Fruit fly (Drosophila melanogaster) whole organism, embryonic: ENCODE results near the gene CG7970.
A peak's percentile ranks its signal among the peaks of the same experiment; 100 is the strongest.

Source experiments
- Ada2b ChIP-seq: fragments of 200-800 bp; sonication (Bioruptor generic); IDR thresholded peaks from 2 replicates; pipeline ENCODE4 v1.3.6; 2022; ENCODE audit warnings: missing biosample characterization, missing genetic modification characterization
- CG10565 ChIP-seq: fragments of 200-800 bp; sonication (Bioruptor generic); optimal IDR thresholded peaks from 3 replicates; lab custom pipeline; 2016; ENCODE audit warnings: missing biosample characterization, mild to moderate bottlenecking, missing genetic modification characterization
- CG11696 ChIP-seq: fragments of 200-800 bp; sonication (Bioruptor generic); IDR thresholded peaks from 2 replicates; pipeline ENCODE4 v1.3.6; 2022; ENCODE audit warnings: missing biosample characterization, missing genetic modification characterization
- CG13775 ChIP-seq: fragments of 200-800 bp; sonication (Bioruptor generic); optimal IDR thresholded peaks from 3 replicates; lab custom pipeline; 2017; ENCODE audit warnings: missing biosample characterization, mild to moderate bottlenecking, missing genetic modification characterization
- CG14965 ChIP-seq: fragments of 200-800 bp; sonication (Bioruptor generic); optimal IDR thresholded peaks from 2 replicates; lab custom pipeline; 2016; ENCODE audit warnings: missing biosample characterization, missing genetic modification characterization, borderline replicate concordance
- CG15514 ChIP-seq: fragments of 200-800 bp; sonication (Bioruptor generic); optimal IDR thresholded peaks from 3 replicates; lab custom pipeline; 2017; ENCODE audit warnings: missing biosample characterization, missing genetic modification characterization, mild to moderate bottlenecking, moderate library complexity, missing genetic modification reagents
- CG16863 ChIP-seq: fragments of 200-800 bp; sonication (Bioruptor generic); optimal IDR thresholded peaks from 3 replicates; lab custom pipeline; 2016; ENCODE audit warnings: missing biosample characterization, missing genetic modification characterization
- CG17361 ChIP-seq: fragments of 200-800 bp; sonication (Bioruptor generic); IDR thresholded peaks from 3 replicates; pipeline ENCODE4 v1.3.6; 2022; ENCODE audit warnings: missing biosample characterization, missing genetic modification characterization
- CG17612 ChIP-seq: fragments of 200-800 bp; sonication (Bioruptor generic); IDR thresholded peaks from 2 replicates; pipeline ENCODE4 v1.3.6; 2022; ENCODE audit warnings: missing biosample characterization, missing genetic modification characterization
- CG2129 ChIP-seq: fragments of 200-800 bp; sonication (Bioruptor generic); IDR thresholded peaks from 2 replicates; pipeline ENCODE4 v1.3.6; 2022; ENCODE audit warnings: missing biosample characterization, missing genetic modification characterization; ENCODE audit not compliant: partially characterized antibody
- CG2202 ChIP-seq: fragments of 200-800 bp; sonication (Bioruptor generic); optimal IDR thresholded peaks from 2 replicates; lab custom pipeline; 2018; ENCODE audit warnings: missing biosample characterization, mild to moderate bottlenecking, missing genetic modification characterization
- CG2678 ChIP-seq: fragments of 200-800 bp; sonication (Bioruptor generic); optimal IDR thresholded peaks from 3 replicates; lab custom pipeline; 2019; ENCODE audit warnings: missing biosample characterization, mild to moderate bottlenecking, missing genetic modification characterization, moderate library complexity
- CG2875 ChIP-seq: fragments of 200-800 bp; sonication (Bioruptor generic); optimal IDR thresholded peaks from 2 replicates; lab custom pipeline; 2017; ENCODE audit warnings: missing biosample characterization, mild to moderate bottlenecking, missing genetic modification characterization, missing genetic modification reagents
- CG30403 ChIP-seq: fragments of 200-800 bp; sonication (Bioruptor generic); optimal IDR thresholded peaks from 3 replicates; lab custom pipeline; 2016; ENCODE audit warnings: missing biosample characterization, missing genetic modification characterization
- CG4707 ChIP-seq: fragments of 200-800 bp; sonication (Bioruptor generic); optimal IDR thresholded peaks from 2 replicates; lab custom pipeline; 2018; ENCODE audit warnings: missing biosample characterization, mild to moderate bottlenecking, missing genetic modification characterization, moderate library complexity
- CG6689 ChIP-seq: fragments of 200-800 bp; sonication (Bioruptor generic); IDR thresholded peaks from 2 replicates; pipeline ENCODE4 v1.3.6; 2022; ENCODE audit warnings: missing biosample characterization, missing genetic modification characterization
- CG7928 ChIP-seq: fragments of 200-800 bp; sonication (Bioruptor generic); optimal IDR thresholded peaks from 2 replicates; lab custom pipeline; 2017; ENCODE audit warnings: missing biosample characterization, mild to moderate bottlenecking, missing genetic modification characterization
- CG7987 ChIP-seq: fragments of 200-800 bp; sonication (Bioruptor generic); optimal IDR thresholded peaks from 2 replicates; lab custom pipeline; 2018; ENCODE audit warnings: missing biosample characterization, mild to moderate bottlenecking, missing genetic modification characterization, moderate library complexity
- CG8281 ChIP-seq: fragments of 200-800 bp; sonication (Bioruptor generic); optimal IDR thresholded peaks from 2 replicates; lab custom pipeline; 2018; ENCODE audit warnings: missing biosample characterization, mild to moderate bottlenecking, missing genetic modification characterization, moderate library complexity
- CG8765 ChIP-seq: fragments of 200-800 bp; sonication (Bioruptor generic); IDR thresholded peaks from 2 replicates; pipeline ENCODE4 v1.3.6; 2022; ENCODE audit warnings: missing biosample characterization, missing genetic modification characterization
- CHES-1-like ChIP-seq: fragments of 200-800 bp; sonication (Bioruptor generic); optimal IDR thresholded peaks from 2 replicates; lab custom pipeline; 2016; ENCODE audit warnings: missing biosample characterization, missing genetic modification characterization
- CoRest ChIP-seq: fragments of 200-800 bp; sonication (Bioruptor generic); optimal IDR thresholded peaks from 3 replicates; lab custom pipeline; 2018; ENCODE audit warnings: missing biosample characterization, mild to moderate bottlenecking, missing genetic modification characterization, moderate library complexity
- D ChIP-seq, 2 experiments: fragments of 200-800 bp in 1 of 2; fragments of >200 bp in 1 of 2; sonication (Bioruptor generic) in 1 of 2; optimal IDR thresholded peaks; 2 replicates in 1 of 2; 3 replicates in 1 of 2; lab custom pipeline; 2017; ENCODE audit warnings: mild to moderate bottlenecking in 1 of 2, missing biosample characterization in 1 of 2, missing genetic modification characterization in 1 of 2, missing genetic modification reagents in 1 of 2
- Hr78 ChIP-seq, 2 experiments: fragments of 200-800 bp in 1 of 2; fragments of >200 bp in 1 of 2; sonication (Bioruptor generic) in 1 of 2; optimal IDR thresholded peaks; 2 replicates each; lab custom pipeline; 2017 to 2019; ENCODE audit warnings: missing biosample characterization in 2 of 2, missing genetic modification characterization in 2 of 2, mild to moderate bottlenecking in 1 of 2, moderate library complexity in 1 of 2
- Med ChIP-seq: fragments of 200-800 bp; sonication (Bioruptor generic); peaks from one replicate; lab custom pipeline; 2016; ENCODE audit warnings: missing biosample characterization, missing genetic modification characterization, mild to moderate bottlenecking, inconsistent platforms, moderate library complexity
- Nf-YC ChIP-seq: fragments of 200-800 bp; optimal IDR thresholded peaks from 3 replicates; lab custom pipeline; 2019; ENCODE audit warnings: missing biosample characterization, mild to moderate bottlenecking, missing genetic modification characterization, moderate library complexity
- Opbp ChIP-seq: fragments of 200-800 bp; sonication (Bioruptor generic); IDR thresholded peaks from 3 replicates; pipeline ENCODE4 v1.3.6; 2022; ENCODE audit warnings: missing biosample characterization, missing genetic modification characterization; ENCODE audit not compliant: partially characterized antibody
- Vsx1 ChIP-seq: fragments of 200-800 bp; sonication (Bioruptor generic); optimal IDR thresholded peaks from 2 replicates; lab custom pipeline; 2017; ENCODE audit warnings: missing biosample characterization, mild to moderate bottlenecking, missing genetic modification characterization, missing genetic modification reagents
- ab ChIP-seq: fragments of 200-800 bp; sonication (Bioruptor generic); optimal IDR thresholded peaks from 2 replicates; lab custom pipeline; 2016; ENCODE audit warnings: missing biosample characterization, missing genetic modification characterization
- bcd ChIP-seq: fragments of 200-800 bp; sonication (Bioruptor generic); optimal IDR thresholded peaks from 2 replicates; lab custom pipeline; 2017; ENCODE audit warnings: missing biosample characterization, mild to moderate bottlenecking, missing genetic modification characterization
- croc ChIP-seq: fragments of 200-800 bp; sonication (Bioruptor generic); conservative IDR thresholded peaks from 3 replicates; pipeline ENCODE4 v1.3.6; 2022; ENCODE audit warnings: missing biosample characterization, missing genetic modification characterization
- danr ChIP-seq: fragments of 200-800 bp; sonication (Bioruptor generic); IDR thresholded peaks from 2 replicates; pipeline ENCODE4 v1.3.6; 2022; ENCODE audit warnings: missing biosample characterization, missing genetic modification characterization
- dmrt99B ChIP-seq: fragments of 200-800 bp; sonication (Bioruptor generic); optimal IDR thresholded peaks from 2 replicates; lab custom pipeline; 2018; ENCODE audit warnings: missing biosample characterization, mild to moderate bottlenecking, missing genetic modification characterization, moderate library complexity
- dysf ChIP-seq: fragments of 200-800 bp; sonication (Bioruptor generic); IDR thresholded peaks from 3 replicates; pipeline ENCODE4 v1.3.6; 2022; ENCODE audit warnings: missing biosample characterization, missing genetic modification characterization
- fd96Cb ChIP-seq: fragments of 200-800 bp; sonication (Bioruptor generic); optimal IDR thresholded peaks from 2 replicates; lab custom pipeline; 2018; ENCODE audit warnings: missing biosample characterization, mild to moderate bottlenecking, missing genetic modification characterization, moderate library complexity
- ind ChIP-seq: fragments of 200-800 bp; sonication (Bioruptor generic); optimal IDR thresholded peaks from 3 replicates; lab custom pipeline; 2016; ENCODE audit warnings: missing biosample characterization, missing genetic modification characterization
- klu ChIP-seq: fragments of 200-800 bp; sonication (Bioruptor generic); IDR thresholded peaks from 2 replicates; pipeline ENCODE4 v1.3.6; 2022; ENCODE audit warnings: missing biosample characterization, missing genetic modification characterization
- lab ChIP-seq: fragments of 200-800 bp; sonication (Bioruptor generic); optimal IDR thresholded peaks from 3 replicates; lab custom pipeline; 2017; ENCODE audit warnings: missing biosample characterization, missing genetic modification characterization, mild to moderate bottlenecking, moderate library complexity, missing genetic modification reagents
- lilli ChIP-seq: fragments of 200-800 bp; sonication (Bioruptor generic); optimal IDR thresholded peaks from 3 replicates; lab custom pipeline; 2016; ENCODE audit warnings: missing biosample characterization, missing genetic modification characterization
- nmo ChIP-seq: fragments of 200-800 bp; sonication (Bioruptor generic); optimal IDR thresholded peaks from 2 replicates; lab custom pipeline; 2018; ENCODE audit warnings: missing biosample characterization, mild to moderate bottlenecking, missing genetic modification characterization, moderate library complexity
- nom ChIP-seq: fragments of 200-800 bp; sonication (Bioruptor generic); optimal IDR thresholded peaks from 2 replicates; lab custom pipeline; 2017; ENCODE audit warnings: missing biosample characterization, missing genetic modification characterization, mild to moderate bottlenecking, moderate library complexity, missing genetic modification reagents
- repo ChIP-seq: fragments of 200-800 bp; sonication (Bioruptor generic); optimal IDR thresholded peaks from 2 replicates; lab custom pipeline; 2016; ENCODE audit warnings: missing biosample characterization, missing genetic modification characterization
- shn ChIP-seq: fragments of 200-800 bp; sonication (Bioruptor generic); optimal IDR thresholded peaks from 3 replicates; lab custom pipeline; 2016; ENCODE audit warnings: missing biosample characterization, missing genetic modification characterization
- sqz ChIP-seq: fragments of 200-800 bp; sonication (Bioruptor generic); optimal IDR thresholded peaks from 3 replicates; lab custom pipeline; 2018; ENCODE audit warnings: missing biosample characterization, mild to moderate bottlenecking, missing genetic modification characterization
- tgo ChIP-seq: fragments of 200-800 bp; sonication (Bioruptor generic); IDR thresholded peaks from 3 replicates; pipeline ENCODE4 v1.3.6; 2022; ENCODE audit warnings: missing biosample characterization, missing genetic modification characterization
- zen ChIP-seq: fragments of 200-800 bp; sonication (Bioruptor generic); optimal IDR thresholded peaks from 3 replicates; lab custom pipeline; 2018; ENCODE audit warnings: missing biosample characterization, mild to moderate bottlenecking, missing genetic modification characterization, moderate library complexity
- zen2 ChIP-seq: fragments of 200-800 bp; sonication (Bioruptor generic); IDR thresholded peaks from 3 replicates; pipeline ENCODE4 v1.3.6; 2022; ENCODE audit warnings: missing biosample characterization, missing genetic modification characterization; ENCODE audit not compliant: partially characterized antibody

The CG7970 gene

DNA sequence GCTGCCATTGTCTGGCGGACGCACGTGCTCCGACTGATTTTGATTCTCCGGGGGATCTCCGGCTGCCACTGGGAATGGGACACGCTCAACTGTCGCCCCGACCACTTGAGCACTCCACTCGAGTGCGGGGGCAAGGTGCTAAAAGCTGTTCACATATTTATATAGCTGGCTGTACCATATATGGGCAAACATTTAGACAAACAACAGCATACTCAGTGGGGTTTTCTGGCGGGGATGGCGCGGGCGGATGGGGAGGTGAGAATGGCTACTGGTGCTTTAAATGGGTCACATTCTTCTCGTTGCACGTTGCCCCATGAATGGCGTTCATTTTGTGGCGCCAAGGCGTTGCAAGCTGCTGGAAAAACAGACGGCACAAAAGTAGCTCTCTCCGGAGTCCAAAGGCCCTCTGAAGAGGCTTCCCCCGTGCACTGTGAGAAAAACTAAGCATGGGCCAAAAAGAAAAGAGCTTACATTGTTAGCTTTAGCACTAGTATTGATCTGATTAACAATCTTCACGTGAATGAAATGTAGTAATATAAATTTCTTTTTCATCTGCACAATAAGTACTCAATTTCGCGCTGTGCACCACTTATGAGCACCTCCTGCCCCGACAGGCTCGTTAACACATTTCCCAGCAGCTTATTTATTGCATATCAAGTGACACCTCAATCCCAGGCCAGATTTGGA, 38.3 kb downstream of the CG7970 start (continued):
- TF ChIP-seq nom (GFP tag; lab: Kevin White, UChicago) (peak; percentile 80), CG7987 (GFP tag; lab: Kevin White, UChicago) (peak; percentile 36), ind (GFP tag; lab: Kevin White, UChicago) (peak; percentile 38), CHES-1-like (peak; percentile 3), CG8765 (GFP tag; lab: Robert Waterston, UW) (peak; percentile 22; the same call in 1 of the 2 replicates), lilli (GFP tag; lab: Kevin White, UChicago) (peak; percentile 1), CG2202 (tag; lab: Kevin White, UChicago) (peak; percentile 36), Med (GFP tag; lab: Kevin White, UChicago) (peak; percentile 76), dmrt99B (tag; lab: Kevin White, UChicago) (peak; percentile 51), CoRest (tag; lab: Kevin White, UChicago) (peak; percentile 21), Nf-YC (no peak), CG15514 (no peak), CG8281 (tag; lab: Kevin White, UChicago) (no peak), Opbp (GFP tag; lab: Robert Waterston, UW) (no peak), repo (GFP tag; lab: Kevin White, UChicago) (no peak), CG11696 (GFP tag; lab: Robert Waterston, UW) (no peak), CG17361 (GFP tag; lab: Robert Waterston, UW) (peak; percentile 42; the same call in 1 of the 3 replicates), tgo (peak; percentile 18; the same call in 1 of the 3 replicates), Hr78 (GFP tag; optimal IDR thresholded peaks at IDR 0.05; lab: Kevin White, UChicago) (no peak), sqz (GFP tag; lab: Kevin White, UChicago) (no peak), D (optimal IDR thresholded peaks at IDR 0.05; lab: Kevin White, UChicago) (no peak), D (GFP tag; optimal IDR thresholded peaks at IDR 0.05; lab: Kevin White, UChicago) (peak; percentile 50), CG2129 (GFP tag; lab: Robert Waterston, UW) (no peak), CG2678 (peak; percentile 55), CG13775 (GFP tag; lab: Kevin White, UChicago) (no peak), CG10565 (no peak), zen2 (no peak), klu (GFP tag; lab: Robert Waterston, UW) (no peak), CG16863 (GFP tag; lab: Kevin White, UChicago) (peak; percentile 5), CG30403 (GFP tag; lab: Kevin White, UChicago) (peak; percentile 10), croc (GFP tag; lab: Robert Waterston, UW) (peak; percentile 44; the same call in 2 of the 3 replicates), Ada2b (no peak), zen (tag; lab: Kevin White, UChicago) (peak; percentile 17), danr (GFP tag; lab: Robert Waterston, UW) (no peak), fd96Cb (tag; lab: Kevin White, UChicago) (peak; percentile 49), shn (GFP tag; lab: Kevin White, UChicago) (no peak), bcd (peak; percentile 12), CG17612 (peak; percentile 15; the same call in 1 of the 2 replicates), lab (GFP tag; lab: Kevin White, UChicago) (peak; percentile 68), CG7928 (GFP tag; lab: Kevin White, UChicago) (no peak), dysf (GFP tag; lab: Robert Waterston, UW) (peak; percentile 39; the same call in 1 of the 3 replicates), Vsx1 (GFP tag; lab: Kevin White, UChicago) (peak; percentile 46), CG4707 (GFP tag; lab: Kevin White, UChicago) (peak; percentile 34), CG6689 (peak; percentile 30; the same call in 1 of the 2 replicates), ab (GFP tag; lab: Kevin White, UChicago) (no peak), CG2875 (GFP tag; lab: Kevin White, UChicago) (peak; percentile 68), nmo (GFP tag; lab: Kevin White, UChicago) (peak; percentile 40), CG14965 (GFP tag; lab: Kevin White, UChicago) (peak; percentile 9)
